Worm (Caenorhabditis elegans) whole organism, early embryonic: ENCODE data around the gene znf-593.

Experiments
- ama-1 ChIP-seq: fragments of 150-350 bp; optimal IDR thresholded peaks from 2 replicates; lab custom pipeline; 2014
- ets-7 ChIP-seq: sonication (generic microtip); optimal IDR thresholded peaks from 2 replicates; lab custom pipeline; 2016; ENCODE audit warnings: missing genotype, missing genetic modification characterization, missing compliant biosample characterization
- tbx-11 ChIP-seq: fragments of 200-800 bp; sonication (Bioruptor generic); IDR thresholded peaks from 2 replicates; pipeline ENCODE4 v1.3.6; 2022; ENCODE audit warnings: missing genetic modification characterization, missing compliant biosample characterization

DNA sequence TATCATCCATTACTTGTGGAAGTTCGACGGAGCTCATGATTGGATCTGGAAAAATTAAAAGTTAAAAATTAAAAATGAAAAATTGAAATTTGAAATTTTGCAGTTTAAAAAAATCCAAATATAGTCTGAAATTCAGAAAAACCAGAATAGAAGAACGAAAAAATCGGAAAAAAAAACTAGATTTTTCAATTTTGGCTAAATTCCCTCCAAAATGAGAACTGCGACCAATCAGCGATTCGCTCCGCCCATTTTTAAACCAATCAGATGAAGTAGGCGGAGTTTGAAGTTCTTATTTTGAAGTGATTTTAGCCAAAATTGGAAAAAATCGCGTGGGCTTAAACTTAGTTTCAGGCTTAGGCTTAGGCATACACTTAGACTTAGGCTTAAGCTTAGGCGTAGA lies 28.5 kb upstream of the znf-593 start, which contains the start of gene Y56A3A.7:
- TF ChIP-seq ama-1 (lab: Kevin White, UChicago) (no peak), tbx-11 (GFP tag; lab: Robert Waterston, UW) (no peak), ets-7 (tag; lab: Kevin White, UChicago) (no peak)
